Worm (Caenorhabditis elegans) whole organism, L4 larva: ENCODE data around the gene irld-6.

Experiments
- R02D3.7 ChIP-seq: fragments of 150-350 bp; sonication (generic microtip); optimal IDR thresholded peaks from 3 replicates; lab custom pipeline; 2014; ENCODE audit warnings: missing biosample characterization, missing genetic modification characterization
- ama-1 ChIP-seq: fragments of 150-350 bp; optimal IDR thresholded peaks from 2 replicates; lab custom pipeline; 2014; ENCODE audit warnings: inconsistent platforms, mixed read lengths
- fos-1 ChIP-seq: fragments of 150-350 bp; optimal IDR thresholded peaks from 2 replicates; lab custom pipeline; 2014; ENCODE audit warnings: missing biosample characterization, missing genetic modification characterization
- lin-15B ChIP-seq: fragments of 150-350 bp; sonication (generic microtip); optimal IDR thresholded peaks from 3 replicates; lab custom pipeline; 2014; ENCODE audit warnings: missing biosample characterization, missing genetic modification characterization
- mdl-1 ChIP-seq, 2 experiments: fragments of 150-350 bp in 1 of 2; sonication (generic microtip) in 1 of 2; optimal IDR thresholded peaks; 2 replicates each; lab custom pipeline; 2014 to 2017; ENCODE audit warnings: missing biosample characterization in 2 of 2, missing genetic modification characterization in 2 of 2
- nhr-237 ChIP-seq: sonication (generic microtip); optimal IDR thresholded peaks from 2 replicates; lab custom pipeline; 2017; ENCODE audit warnings: missing biosample characterization, missing genetic modification characterization
- nhr-77 ChIP-seq: fragments of 150-350 bp; optimal IDR thresholded peaks from 2 replicates; lab custom pipeline; 2014; ENCODE audit warnings: missing biosample characterization, missing genetic modification characterization
- pha-4 ChIP-seq, 2 experiments: fragments of 150-350 bp in 1 of 2; fragments of 200-800 bp in 1 of 2; sonication (Bioruptor generic) in 1 of 2; IDR thresholded peaks in 1 of 2; optimal IDR thresholded peaks in 1 of 2; 2 replicates each; pipeline versions ENCODE4 v1.3.6 to Lab custom; 2014 to 2022; ENCODE audit warnings: missing genetic modification characterization in 2 of 2, missing genetic modification reagents in 2 of 2, missing biosample characterization in 1 of 2, missing compliant biosample characterization in 1 of 2
- skn-1 ChIP-seq: fragments of 150-350 bp; optimal IDR thresholded peaks from 2 replicates; lab custom pipeline; 2014; ENCODE audit warnings: missing biosample characterization, missing genetic modification characterization

- TF ChIP-seq pha-4 (GFP tag; IDR thresholded peaks at IDR 0.05; lab: Robert Waterston, UW) (no peak), pha-4 (tag; optimal IDR thresholded peaks at IDR 0.05; lab: Kevin White, UChicago) (no peak), ama-1 (lab: Kevin White, UChicago) (no peak), mdl-1 (tag; optimal IDR thresholded peaks at IDR 0.05; lab: Kevin White, UChicago) (no peak), skn-1 (no peak), nhr-237 (tag; lab: Kevin White, UChicago) (no peak), R02D3.7 (tag; lab: Kevin White, UChicago) (no peak), fos-1 (tag; lab: Kevin White, UChicago) (no peak), lin-15B (tag; lab: Kevin White, UChicago) (no peak), nhr-77 (tag; lab: Kevin White, UChicago) (no peak)
Measured at ce11 chrV:10784011-10784410, 27.4 kb upstream of the irld-6 start, which contains the start of gene D1054.8.
